Fruit fly (Drosophila melanogaster): ENCODE data around the gene CG1764.

Gene CG1764

dm6 chrX:13253062-13253724 is 49.0 kb downstream of the CG1764 start:
- TF ChIP-seq Hr38 (GFP tag; optimal IDR thresholded peaks at IDR 0.05) (no peak), eg (GFP tag; IDR thresholded peaks at IDR 0.05) (peak; percentile 54; the same call in 2 of the 3 replicates), Ets96B (tag; optimal IDR thresholded peaks at IDR 0.05) (no peak), CG11902 (GFP tag; optimal IDR thresholded peaks at IDR 0.05) (no peak), CG4318 (GFP tag; optimal IDR thresholded peaks at IDR 0.05) (peak; percentile 11), ss (GFP tag; optimal IDR thresholded peaks at IDR 0.05) (no peak), CG8119 (GFP tag; IDR thresholded peaks at IDR 0.05) (peak; percentile 59; the same call in 2 of the 3 replicates), Sox14 (GFP tag; optimal IDR thresholded peaks at IDR 0.05) (peak; percentile 24), CG9139 (GFP tag; optimal IDR thresholded peaks at IDR 0.05) (no peak), CG10631 (GFP tag; optimal IDR thresholded peaks at IDR 0.05) (peak; percentile 5), vri (GFP tag; optimal IDR thresholded peaks at IDR 0.05) (no peak), net (GFP tag; optimal IDR thresholded peaks at IDR 0.05) (no peak), Lpt (GFP tag; optimal IDR thresholded peaks at IDR 0.05) (no peak), Eip78C (GFP tag) (peak; percentile 73), acj6 (GFP tag; optimal IDR thresholded peaks at IDR 0.05) (no peak), Gug (GFP tag; IDR thresholded peaks at IDR 0.05) (0 out of 2 replicates have a peak, but pooled peaks have one; percentile 30), Blimp-1 (GFP tag; optimal IDR thresholded peaks at IDR 0.05) (no peak), CG1621 (tag; optimal IDR thresholded peaks at IDR 0.05) (no peak), Eip75B (GFP tag; optimal IDR thresholded peaks at IDR 0.05) (no peak), CG10669 (GFP tag; optimal IDR thresholded peaks at IDR 0.05) (no peak), Sox102F (GFP tag; optimal IDR thresholded peaks at IDR 0.05) (no peak), cyc (GFP tag; optimal IDR thresholded peaks at IDR 0.05) (no peak), lz (GFP tag; optimal IDR thresholded peaks at IDR 0.05) (no peak), CG3919 (GFP tag; optimal IDR thresholded peaks at IDR 0.05) (no peak), salr (GFP tag; optimal IDR thresholded peaks at IDR 0.05) (peak in 1 of 2 experiments; percentile 22), CG6276 (GFP tag; optimal IDR thresholded peaks at IDR 0.05) (peak; percentile 31), CG32006 (GFP tag; optimal IDR thresholded peaks at IDR 0.05) (peak; percentile 51), Eip93F (GFP tag; optimal IDR thresholded peaks at IDR 0.05) (no peak), CG8632 (GFP tag; optimal IDR thresholded peaks at IDR 0.05) (no peak), CG11294 (GFP tag; IDR thresholded peaks at IDR 0.05) (0 out of 2 replicates have a peak, but pooled peaks have one; percentile 19), CG7368 (GFP tag; optimal IDR thresholded peaks at IDR 0.05) (no peak), fkh (GFP tag; optimal IDR thresholded peaks at IDR 0.05) (no peak), Ets21C (GFP tag; optimal IDR thresholded peaks at IDR 0.05) (no peak), spab (GFP tag; optimal IDR thresholded peaks at IDR 0.05) (no peak), esn (GFP tag; optimal IDR thresholded peaks at IDR 0.05) (no peak), Met (GFP tag; optimal IDR thresholded peaks at IDR 0.05) (no peak), CG15336 (GFP tag; IDR thresholded peaks at IDR 0.05) (peak; percentile 58), fd59A (GFP tag; optimal IDR thresholded peaks at IDR 0.05) (no peak), Hr4 (GFP tag; optimal IDR thresholded peaks at IDR 0.05) (peak; percentile 64), CG6163 (GFP tag; IDR thresholded peaks at IDR 0.05) (0 out of 3 replicates have a peak, but pooled peaks have one; percentile 14), CG6854 (GFP tag; optimal IDR thresholded peaks at IDR 0.05) (no peak), dac (GFP tag; optimal IDR thresholded peaks at IDR 0.05) (no peak), fd85E (GFP tag; optimal IDR thresholded peaks at IDR 0.05) (no peak), topi (GFP tag; optimal IDR thresholded peaks at IDR 0.05) (no peak), pdm3 (GFP tag; optimal IDR thresholded peaks at IDR 0.05) (peak; percentile 41), achi (GFP tag; optimal IDR thresholded peaks at IDR 0.05) (no peak), CG31627 (GFP tag; optimal IDR thresholded peaks at IDR 0.05) (no peak), CG3032 (tag; optimal IDR thresholded peaks at IDR 0.05) (no peak), CG6808 (GFP tag; optimal IDR thresholded peaks at IDR 0.05) (no peak), CG6792 (GFP tag; optimal IDR thresholded peaks at IDR 0.05) (no peak), Smox (GFP tag; optimal IDR thresholded peaks at IDR 0.05) (no peak)
